Worm (Caenorhabditis elegans) whole organism, L1 larva: ENCODE results near the gene K05F1.8.

ENCODE experiments used
- C16A3.4 ChIP-seq: fragments of 150-350 bp; optimal IDR thresholded peaks from 2 replicates; lab custom pipeline; 2014; ENCODE audit warnings: missing biosample characterization, missing genetic modification characterization
- C34B4.2 ChIP-seq: sonication (generic microtip); optimal IDR thresholded peaks from 2 replicates; lab custom pipeline; 2017; ENCODE audit warnings: mild to moderate bottlenecking, missing genetic modification characterization, missing compliant biosample characterization
- F16B12.6 ChIP-seq: fragments of 150-350 bp; optimal IDR thresholded peaks from 2 replicates; lab custom pipeline; 2014; ENCODE audit warnings: missing biosample characterization, missing genetic modification characterization
- ceh-82 ChIP-seq, 3 experiments: fragments of 150-350 bp in 1 of 3; sonication (generic microtip) in 2 of 3; optimal IDR thresholded peaks; 2 replicates each; lab custom pipeline; 2014 to 2017; ENCODE audit warnings: missing biosample characterization in 3 of 3, missing genetic modification characterization in 3 of 3
- ces-1 ChIP-seq: fragments of 150-350 bp; optimal IDR thresholded peaks from 2 replicates; lab custom pipeline; 2014; ENCODE audit warnings: missing biosample characterization, missing genetic modification reagents, missing genetic modification characterization
- dpl-1 ChIP-seq, 3 experiments: fragments of 150-350 bp in 2 of 3; sonication (generic microtip) in 1 of 3; optimal IDR thresholded peaks; 2 replicates each; lab custom pipeline; 2014 to 2017; ENCODE audit warnings: missing biosample characterization in 3 of 3, missing genetic modification characterization in 3 of 3, missing genetic modification reagents in 3 of 3
- dsc-1 ChIP-seq: sonication (generic microtip); optimal IDR thresholded peaks from 2 replicates; lab custom pipeline; 2016; ENCODE audit warnings: mild to moderate bottlenecking, missing genetic modification characterization, missing compliant biosample characterization
- efl-1 ChIP-seq, 4 experiments: fragments of 150-350 bp; optimal IDR thresholded peaks in 3 of 4; peaks in 1 of 4; 1 replicate in 1 of 4; 2 replicates in 3 of 4; lab custom pipeline; 2014; ENCODE audit warnings: missing biosample characterization in 2 of 4, missing genetic modification characterization in 2 of 4, missing genetic modification reagents in 2 of 4
- elt-3 ChIP-seq, 6 experiments: fragments of 150-350 bp in 1 of 6; sonication (generic microtip); optimal IDR thresholded peaks; 2 replicates each; lab custom pipeline; 2017 to 2018; ENCODE audit warnings: missing biosample characterization in 6 of 6, missing genetic modification characterization in 6 of 6, inconsistent platforms in 1 of 6
- fkh-10 ChIP-seq: sonication (generic microtip); optimal IDR thresholded peaks from 2 replicates; lab custom pipeline; 2017; ENCODE audit warnings: missing biosample characterization, missing genetic modification reagents, missing genetic modification characterization
- fkh-4 ChIP-seq: sonication (generic microtip); optimal IDR thresholded peaks from 2 replicates; lab custom pipeline; 2016; ENCODE audit warnings: missing compliant biosample characterization, missing genetic modification characterization, borderline replicate concordance
- hlh-17 ChIP-seq: fragments of 200-800 bp; sonication (Bioruptor generic); optimal IDR thresholded peaks from 2 replicates; lab custom pipeline; 2018; ENCODE audit warnings: missing genetic modification characterization, mild to moderate bottlenecking, missing compliant biosample characterization, moderate library complexity, borderline replicate concordance
- isw-1 ChIP-seq: fragments of 200-800 bp; sonication (Bioruptor generic); IDR thresholded peaks from 2 replicates; pipeline ENCODE4 v1.3.6; 2022; ENCODE audit warnings: missing genetic modification characterization, missing compliant biosample characterization
- lin-14 ChIP-seq: fragments of 200-800 bp; sonication (Bioruptor generic); optimal IDR thresholded peaks from 2 replicates; lab custom pipeline; 2018; ENCODE audit warnings: mild to moderate bottlenecking, missing genetic modification characterization, moderate library complexity, missing compliant biosample characterization
- lin-35 ChIP-seq, 2 experiments: fragments of 150-350 bp; optimal IDR thresholded peaks; 2 replicates each; lab custom pipeline; 2014; ENCODE audit warnings: missing biosample characterization in 2 of 2, missing genetic modification characterization in 2 of 2, missing genetic modification reagents in 2 of 2
- lin-39 ChIP-seq: fragments of 150-350 bp; optimal IDR thresholded peaks from 2 replicates; lab custom pipeline; 2014; ENCODE audit warnings: missing biosample characterization, missing genetic modification reagents, missing genetic modification characterization
- lsy-2 ChIP-seq, 2 experiments: fragments of 150-350 bp; optimal IDR thresholded peaks; 2 replicates each; lab custom pipeline; 2014; ENCODE audit warnings: missing biosample characterization in 2 of 2, missing genetic modification characterization in 2 of 2
- mdl-1 ChIP-seq, 2 experiments: fragments of 150-350 bp; optimal IDR thresholded peaks; 2 replicates each; lab custom pipeline; 2014 to 2017; ENCODE audit warnings: missing biosample characterization in 2 of 2, missing genetic modification characterization in 2 of 2, inconsistent platforms in 1 of 2
- mep-1 ChIP-seq: fragments of 150-350 bp; optimal IDR thresholded peaks from 2 replicates; lab custom pipeline; 2014; ENCODE audit warnings: missing biosample characterization, missing genetic modification characterization
- nhr-12 ChIP-seq: sonication (generic microtip); optimal IDR thresholded peaks from 2 replicates; lab custom pipeline; 2017; ENCODE audit warnings: missing biosample characterization, missing genetic modification characterization
- nhr-19 ChIP-seq: fragments of 200-800 bp; sonication (Bioruptor generic); conservative IDR thresholded peaks from 2 replicates; pipeline ENCODE4 v1.3.6; 2022; ENCODE audit warnings: missing genetic modification characterization, missing compliant biosample characterization
- nhr-20 ChIP-seq: sonication (generic microtip); optimal IDR thresholded peaks from 2 replicates; lab custom pipeline; 2016; ENCODE audit warnings: mild to moderate bottlenecking, missing genetic modification characterization, missing compliant biosample characterization
- nhr-237 ChIP-seq: fragments of 150-350 bp; optimal IDR thresholded peaks from 2 replicates; lab custom pipeline; 2014; ENCODE audit warnings: missing biosample characterization, missing genetic modification characterization
- nhr-28 ChIP-seq: fragments of 150-350 bp; optimal IDR thresholded peaks from 2 replicates; lab custom pipeline; 2014; ENCODE audit warnings: missing biosample characterization, missing genetic modification characterization
- nhr-47 ChIP-seq: sonication (generic microtip); optimal IDR thresholded peaks from 2 replicates; lab custom pipeline; 2016; ENCODE audit warnings: mild to moderate bottlenecking, missing genetic modification characterization, moderate library complexity, missing compliant biosample characterization
- nhr-71 ChIP-seq: sonication (generic microtip); optimal IDR thresholded peaks from 2 replicates; lab custom pipeline; 2016; ENCODE audit warnings: mild to moderate bottlenecking, missing genetic modification characterization, moderate library complexity, missing compliant biosample characterization
- nhr-76 ChIP-seq: sonication (generic microtip); optimal IDR thresholded peaks from 2 replicates; lab custom pipeline; 2017; ENCODE audit warnings: missing biosample characterization, missing genetic modification characterization
- nhr-77 ChIP-seq: fragments of 150-350 bp; optimal IDR thresholded peaks from 2 replicates; lab custom pipeline; 2014; ENCODE audit warnings: missing biosample characterization, missing genetic modification characterization
- nhr-85 ChIP-seq: sonication (generic microtip); peaks from one replicate; lab custom pipeline; 2016; ENCODE audit warnings: missing genetic modification characterization, inconsistent platforms, missing compliant biosample characterization
- pag-3 ChIP-seq: sonication (generic microtip); optimal IDR thresholded peaks from 2 replicates; lab custom pipeline; 2017; ENCODE audit warnings: missing genetic modification characterization, mild to moderate bottlenecking, missing compliant biosample characterization, antibody characterized with exemption, borderline replicate concordance; ENCODE audit not compliant: insufficient read depth
- pax-3 ChIP-seq: fragments of 200-800 bp; sonication (Bioruptor generic); optimal IDR thresholded peaks from 2 replicates; lab custom pipeline; 2018; ENCODE audit warnings: mild to moderate bottlenecking, missing genetic modification characterization, moderate library complexity, missing compliant biosample characterization
- rnt-1 ChIP-seq: sonication (generic microtip); optimal IDR thresholded peaks from 2 replicates; lab custom pipeline; 2016; ENCODE audit warnings: mild to moderate bottlenecking, missing genetic modification characterization, moderate library complexity, missing compliant biosample characterization
- snpc-4 ChIP-seq: fragments of 150-350 bp; optimal IDR thresholded peaks from 2 replicates; lab custom pipeline; 2014; ENCODE audit warnings: missing biosample characterization, missing genetic modification characterization
- snu-23 ChIP-seq: sonication (generic microtip); optimal IDR thresholded peaks from 2 replicates; lab custom pipeline; 2016; ENCODE audit warnings: missing genetic modification characterization, missing compliant biosample characterization
- sptf-1 ChIP-seq: fragments of 150-350 bp; optimal IDR thresholded peaks from 2 replicates; lab custom pipeline; 2014; ENCODE audit warnings: missing biosample characterization, missing genetic modification characterization
- swsn-7 ChIP-seq: sonication (generic microtip); optimal IDR thresholded peaks from 2 replicates; lab custom pipeline; 2016; ENCODE audit warnings: missing genetic modification characterization, missing compliant biosample characterization
- unc-130 ChIP-seq: fragments of 150-350 bp; optimal IDR thresholded peaks from 2 replicates; lab custom pipeline; 2017; ENCODE audit warnings: missing biosample characterization, missing genetic modification characterization, inconsistent platforms
- unc-86 ChIP-seq: sonication (generic microtip); optimal IDR thresholded peaks from 2 replicates; lab custom pipeline; 2016; ENCODE audit warnings: missing genetic modification characterization, missing compliant biosample characterization
- xbp-1 ChIP-seq: sonication (generic microtip); optimal IDR thresholded peaks from 2 replicates; lab custom pipeline; 2016; ENCODE audit warnings: missing genetic modification characterization, missing compliant biosample characterization
- zag-1 ChIP-seq: fragments of 150-350 bp; optimal IDR thresholded peaks from 2 replicates; lab custom pipeline; 2014; ENCODE audit warnings: missing biosample characterization, missing genetic modification characterization
- zip-4 ChIP-seq: fragments of 200-800 bp; sonication (Bioruptor generic); optimal IDR thresholded peaks from 2 replicates; lab custom pipeline; 2018; ENCODE audit warnings: mild to moderate bottlenecking, missing genetic modification characterization, moderate library complexity, missing compliant biosample characterization
- ztf-11 ChIP-seq, 2 experiments: sonication (generic microtip); optimal IDR thresholded peaks; 2 replicates each; lab custom pipeline; 2016 to 2017; ENCODE audit warnings: missing genetic modification characterization in 2 of 2, missing biosample characterization in 1 of 2, missing compliant biosample characterization in 1 of 2

The K05F1.8 gene

DNA sequence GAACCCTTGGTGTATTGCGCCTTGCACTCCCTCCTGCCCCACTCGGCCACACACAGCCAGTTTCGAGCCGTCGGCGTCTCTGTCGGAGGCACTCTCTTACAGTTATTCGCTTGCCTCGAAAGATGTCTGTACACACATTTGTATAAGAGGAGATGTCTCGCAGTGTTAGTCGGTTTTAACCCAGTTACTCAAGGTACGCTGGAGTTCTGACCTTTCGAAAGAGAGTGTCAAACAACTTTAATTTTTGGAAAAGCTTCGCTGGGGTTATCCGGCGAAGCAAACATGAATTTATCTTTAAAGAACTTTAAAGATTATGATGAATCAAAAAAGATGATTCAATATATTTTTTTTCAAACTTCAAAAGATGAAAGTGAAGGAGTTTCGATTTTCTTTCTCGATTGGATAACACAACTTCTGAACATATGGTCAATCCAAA, 45.3 kb upstream of the K05F1.8 start (continued):
- peak; percentile 49 for TF ChIP-seq hlh-17 (GFP tag; lab: Kevin White, UChicago)
- TF ChIP-seq, all 84 proteins: peak for 81

DNA sequence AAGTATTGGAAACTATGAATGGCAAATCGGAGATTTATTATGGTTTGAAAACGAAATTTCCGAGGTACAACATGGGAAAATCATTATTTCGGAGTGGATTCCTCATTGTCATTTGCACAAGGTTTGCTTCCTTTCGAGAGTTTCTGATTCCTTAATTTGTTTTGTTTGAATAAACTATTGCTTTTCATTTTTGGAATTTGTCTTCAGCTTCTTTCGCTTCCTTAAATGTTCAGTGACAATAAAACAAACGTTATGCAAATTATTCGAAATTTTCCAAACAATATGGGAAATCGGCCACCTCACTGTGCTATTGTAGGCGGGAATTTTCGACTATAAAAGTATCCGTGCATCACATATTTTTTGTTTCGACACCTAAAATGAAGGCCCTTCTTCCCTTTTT, 42.4 kb upstream of the K05F1.8 start, which contains the start of gene nep-25:
Gene nep-25 (plus strand): TSS at position 375 of the 400 bp plus-strand sequence.
- TF ChIP-seq sptf-1, result no peak
- TF ChIP-seq F16B12.6 (tag; lab: Kevin White, UChicago), result no peak
- no peak for TF ChIP-seq dsc-1 (tag; lab: Kevin White, UChicago)
- TF ChIP-seq nhr-76 (tag; lab: Kevin White, UChicago), result no peak

- TF ChIP-seq lin-14, result peak; percentile 72
- no peak for TF ChIP-seq F16B12.6 (tag; lab: Kevin White, UChicago)
- no peak for TF ChIP-seq ces-1 (GFP tag; lab: Kevin White, UChicago)
- peak in 1 of 2 experiments; percentile 47 for TF ChIP-seq lsy-2 (tag; optimal IDR thresholded peaks at IDR 0.05; lab: Kevin White, UChicago)
- TF ChIP-seq lin-39 (tag; lab: Kevin White, UChicago), result no peak
- no peak for TF ChIP-seq nhr-76 (tag; lab: Kevin White, UChicago)
- TF ChIP-seq unc-130, result peak; percentile 63
- peak; percentile 56 for TF ChIP-seq dsc-1 (tag; lab: Kevin White, UChicago)
- TF ChIP-seq nhr-20 (tag; lab: Kevin White, UChicago), result peak; percentile 23
- TF ChIP-seq nhr-77, result no peak
- TF ChIP-seq unc-86 (tag; lab: Kevin White, UChicago), result no peak
- no peak for TF ChIP-seq mdl-1 (tag; optimal IDR thresholded peaks at IDR 0.05; lab: Kevin White, UChicago)
- TF ChIP-seq nhr-71 (tag; lab: Kevin White, UChicago), result peak; percentile 60
- TF ChIP-seq pag-3, result peak; percentile 79
- TF ChIP-seq rnt-1 (tag; lab: Kevin White, UChicago), result peak; percentile 56
- TF ChIP-seq fkh-10 (GFP tag; lab: Kevin White, UChicago), result no peak
- TF ChIP-seq snu-23 (GFP tag; lab: Kevin White, UChicago), result peak; percentile 23
- no peak for TF ChIP-seq C34B4.2
- TF ChIP-seq pax-3 (tag; lab: Kevin White, UChicago), result no peak
- TF ChIP-seq nhr-28 (tag; lab: Kevin White, UChicago), result no peak
- TF ChIP-seq mep-1 (tag; lab: Kevin White, UChicago), result peak; percentile 2
- TF ChIP-seq nhr-237 (tag; lab: Kevin White, UChicago), result no peak
- TF ChIP-seq nhr-19 (GFP tag; lab: Robert Waterston, UW), result peak; percentile 38
Measured at ce11 chrII:5841053-5841547, 41.6 kb upstream of the K05F1.8 start, which contains the start of gene lec-5. Gene lec-5 (minus strand): TSS chrII:5841103.

DNA sequence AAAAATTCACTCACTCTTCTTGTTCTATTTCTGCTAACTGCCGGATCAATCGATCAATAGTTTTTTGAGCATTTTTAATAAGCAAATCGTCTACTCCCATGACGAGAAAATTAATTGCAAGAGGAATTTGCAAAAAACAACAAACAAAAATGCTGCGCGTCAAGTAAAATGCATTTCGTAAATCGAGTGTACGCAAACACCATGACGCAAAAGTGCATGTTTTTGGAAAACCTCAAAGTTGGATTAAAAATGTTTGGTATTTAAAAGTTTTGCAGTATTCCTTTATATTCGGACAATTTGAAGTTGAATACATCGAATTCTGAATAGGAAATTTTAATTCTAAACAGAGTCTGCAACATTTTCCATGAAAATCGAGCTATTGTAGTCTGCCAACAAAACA, 39.8 kb upstream of the K05F1.8 start, which contains the start of gene ZK1248.19:
Gene ZK1248.19 (minus strand): TSS at position 188 of the 400 bp plus-strand sequence.
- TF ChIP-seq dpl-1 (GFP tag; optimal IDR thresholded peaks at IDR 0.05; lab: Kevin White, UChicago) (peak; percentile 5 to 49 (median 31)), elt-3 (tag; optimal IDR thresholded peaks at IDR 0.05; lab: Kevin White, UChicago) (peak in 1 of 6 experiments; percentile 4), lin-14 (peak; percentile 13), nhr-12 (tag; lab: Kevin White, UChicago) (no peak), fkh-4 (no peak), mep-1 (tag; lab: Kevin White, UChicago) (peak; percentile 16), lsy-2 (tag; optimal IDR thresholded peaks at IDR 0.05; lab: Kevin White, UChicago) (peak; percentile 42 to 58), pax-3 (tag; lab: Kevin White, UChicago) (no peak), zag-1 (tag; lab: Kevin White, UChicago) (no peak), ztf-11 (tag; optimal IDR thresholded peaks at IDR 0.05; lab: Kevin White, UChicago) (no peak), lin-35 (GFP tag; optimal IDR thresholded peaks at IDR 0.05; lab: Kevin White, UChicago) (peak in 1 of 2 experiments; percentile 39), xbp-1 (tag; lab: Kevin White, UChicago) (peak; percentile 15), hlh-17 (GFP tag; lab: Kevin White, UChicago) (no peak), C16A3.4 (tag; lab: Kevin White, UChicago) (peak; percentile 54), dsc-1 (tag; lab: Kevin White, UChicago) (peak; percentile 14), ceh-82 (tag; optimal IDR thresholded peaks at IDR 0.05; lab: Kevin White, UChicago) (peak in 1 of 3 experiments; percentile 13), pag-3 (no peak), F16B12.6 (tag; lab: Kevin White, UChicago) (peak; percentile 88), efl-1 (optimal IDR thresholded peaks at IDR 0.05; lab: Kevin White, UChicago) (peak; percentile 53 to 54), efl-1 (GFP tag; optimal IDR thresholded peaks at IDR 0.05 in 1 of 2; lab: Kevin White, UChicago) (peak; percentile 32 to 95), swsn-7 (tag; lab: Kevin White, UChicago) (peak; percentile 17), rnt-1 (tag; lab: Kevin White, UChicago) (peak; percentile 56), nhr-47 (tag; lab: Kevin White, UChicago) (peak; percentile 35), isw-1 (GFP tag; lab: Robert Waterston, UW) (no peak), nhr-71 (tag; lab: Kevin White, UChicago) (peak; percentile 43), snpc-4 (tag; lab: Kevin White, UChicago) (peak; percentile 0), nhr-20 (tag; lab: Kevin White, UChicago) (peak; percentile 39), nhr-85 (tag; lab: Kevin White, UChicago) (peak; percentile 9), unc-130 (peak; percentile 32), snu-23 (GFP tag; lab: Kevin White, UChicago) (peak; percentile 53), zip-4 (GFP tag; lab: Kevin White, UChicago) (no peak)
- TF ChIP-seq, all 84 proteins: peak for 21
